Fruit fly (Drosophila melanogaster) whole organism, embryonic: Measurements from ENCODE around the gene tral.

Experiments used
- Adf1 ChIP-seq: fragments of 200-800 bp; sonication (Bioruptor generic); IDR thresholded peaks from 2 replicates; pipeline ENCODE4 v1.3.6; 2022; ENCODE audit warnings: missing biosample characterization, missing genetic modification characterization
- B-H2 ChIP-seq: fragments of 200-800 bp; sonication (Bioruptor generic); optimal IDR thresholded peaks from 2 replicates; lab custom pipeline; 2018; ENCODE audit warnings: missing biosample characterization, mild to moderate bottlenecking, missing genetic modification characterization
- BtbVII ChIP-seq: fragments of 200-800 bp; sonication (Bioruptor generic); optimal IDR thresholded peaks from 3 replicates; lab custom pipeline; 2017; ENCODE audit warnings: missing biosample characterization, mild to moderate bottlenecking, missing genetic modification characterization
- CG10959 ChIP-seq: fragments of 200-800 bp; sonication (Bioruptor generic); IDR thresholded peaks from 2 replicates; pipeline ENCODE4 v1.3.6; 2022; ENCODE audit warnings: missing biosample characterization, missing genetic modification characterization
- CG11723 ChIP-seq: fragments of 200-800 bp; sonication (Bioruptor generic); optimal IDR thresholded peaks from 2 replicates; lab custom pipeline; 2017; ENCODE audit warnings: missing biosample characterization, mild to moderate bottlenecking, missing genetic modification characterization
- CG12104 ChIP-seq: fragments of 200-800 bp; sonication (Bioruptor generic); optimal IDR thresholded peaks from 3 replicates; lab custom pipeline; 2016; ENCODE audit warnings: missing biosample characterization, missing genetic modification characterization
- CG14014 ChIP-seq: fragments of 200-800 bp; sonication (Bioruptor generic); IDR thresholded peaks from 2 replicates; pipeline ENCODE4 v1.3.6; 2022; ENCODE audit warnings: missing biosample characterization, missing genetic modification characterization
- CG1602 ChIP-seq: fragments of 200-800 bp; sonication (Bioruptor generic); optimal IDR thresholded peaks from 3 replicates; lab custom pipeline; 2016; ENCODE audit warnings: missing biosample characterization, missing genetic modification characterization
- CG16815 ChIP-seq: fragments of 200-800 bp; sonication (Bioruptor generic); optimal IDR thresholded peaks from 3 replicates; lab custom pipeline; 2017; ENCODE audit warnings: missing biosample characterization, mild to moderate bottlenecking, missing genetic modification characterization
- CG2875 ChIP-seq: fragments of 200-800 bp; sonication (Bioruptor generic); optimal IDR thresholded peaks from 2 replicates; lab custom pipeline; 2017; ENCODE audit warnings: missing biosample characterization, mild to moderate bottlenecking, missing genetic modification characterization, missing genetic modification reagents
- CG30020 ChIP-seq: fragments of 200-800 bp; optimal IDR thresholded peaks from 2 replicates; lab custom pipeline; 2019; ENCODE audit warnings: missing biosample characterization, mild to moderate bottlenecking, missing genetic modification characterization, moderate library complexity
- CG30431 ChIP-seq: fragments of 200-800 bp; sonication (Bioruptor generic); optimal IDR thresholded peaks from 2 replicates; lab custom pipeline; 2017; ENCODE audit warnings: missing biosample characterization, missing genetic modification characterization
- CG3163 ChIP-seq: fragments of 200-800 bp; sonication (Bioruptor generic); optimal IDR thresholded peaks from 3 replicates; lab custom pipeline; 2016; ENCODE audit warnings: missing biosample characterization, missing genetic modification characterization
- CG3726 ChIP-seq: fragments of 200-800 bp; sonication (Bioruptor generic); IDR thresholded peaks from 3 replicates; pipeline ENCODE4, ENCODE4 v1.3.6; 2022; ENCODE audit warnings: missing biosample characterization, missing genetic modification characterization
- CG4707 ChIP-seq: fragments of 200-800 bp; sonication (Bioruptor generic); optimal IDR thresholded peaks from 2 replicates; lab custom pipeline; 2018; ENCODE audit warnings: missing biosample characterization, mild to moderate bottlenecking, missing genetic modification characterization, moderate library complexity
- CG7372 ChIP-seq: fragments of 200-800 bp; sonication (Bioruptor generic); IDR thresholded peaks from 2 replicates; pipeline ENCODE4 v1.3.6; 2022; ENCODE audit warnings: missing biosample characterization, missing genetic modification characterization
- CG7556 ChIP-seq: fragments of 200-800 bp; sonication (Bioruptor generic); optimal IDR thresholded peaks from 2 replicates; lab custom pipeline; 2017; ENCODE audit warnings: missing biosample characterization, mild to moderate bottlenecking, missing genetic modification characterization
- CG9437 ChIP-seq: fragments of 200-800 bp; sonication (Bioruptor generic); optimal IDR thresholded peaks from 2 replicates; lab custom pipeline; 2018; ENCODE audit warnings: missing biosample characterization, mild to moderate bottlenecking, missing genetic modification characterization
- CG9817 ChIP-seq: fragments of 200-800 bp; sonication (Bioruptor generic); optimal IDR thresholded peaks from 2 replicates; lab custom pipeline; 2018; ENCODE audit warnings: missing biosample characterization, mild to moderate bottlenecking, missing genetic modification characterization, moderate library complexity
- E2f1 ChIP-seq: fragments of 200-800 bp; sonication (Bioruptor generic); IDR thresholded peaks from 2 replicates; pipeline ENCODE4 v1.3.6; 2022; ENCODE audit warnings: missing biosample characterization, missing genetic modification characterization
- HLH4C ChIP-seq: fragments of 200-800 bp; sonication (Bioruptor generic); IDR thresholded peaks from 3 replicates; pipeline ENCODE4 v1.3.6; 2022; ENCODE audit warnings: missing biosample characterization, missing genetic modification characterization; ENCODE audit not compliant: partially characterized antibody
- Kr ChIP-seq: fragments of 200-800 bp; sonication (Bioruptor generic); optimal IDR thresholded peaks from 2 replicates; lab custom pipeline; 2017; ENCODE audit warnings: missing biosample characterization, mild to moderate bottlenecking, missing genetic modification characterization
- Med ChIP-seq: fragments of 200-800 bp; sonication (Bioruptor generic); peaks from one replicate; lab custom pipeline; 2016; ENCODE audit warnings: missing biosample characterization, missing genetic modification characterization, mild to moderate bottlenecking, inconsistent platforms, moderate library complexity
- Ptx1 ChIP-seq: fragments of 200-800 bp; sonication (Bioruptor generic); IDR thresholded peaks from 2 replicates; pipeline ENCODE4 v1.3.6; 2022; ENCODE audit warnings: missing biosample characterization, missing genetic modification characterization
- Ravus ChIP-seq: fragments of 200-800 bp; sonication (Bioruptor generic); IDR thresholded peaks from 2 replicates; pipeline ENCODE4 v1.3.6; 2022; ENCODE audit warnings: missing biosample characterization, missing genetic modification characterization
- Rfx ChIP-seq: fragments of 200-800 bp; sonication (Bioruptor generic); IDR thresholded peaks from 2 replicates; pipeline ENCODE4 v1.3.6; 2022; ENCODE audit warnings: missing biosample characterization, missing genetic modification characterization
- Spps ChIP-seq: fragments of 200-800 bp; sonication (Bioruptor generic); optimal IDR thresholded peaks from 2 replicates; lab custom pipeline; 2018; ENCODE audit warnings: missing biosample characterization, mild to moderate bottlenecking, missing genetic modification characterization
- ac ChIP-seq: fragments of 200-800 bp; sonication (Bioruptor generic); optimal IDR thresholded peaks from 3 replicates; lab custom pipeline; 2017; ENCODE audit warnings: missing biosample characterization, mild to moderate bottlenecking, missing genetic modification characterization
- bowl ChIP-seq: fragments of 200-800 bp; sonication (Bioruptor generic); IDR thresholded peaks from 2 replicates; pipeline ENCODE4 v1.3.6; 2022; ENCODE audit warnings: missing biosample characterization, missing genetic modification characterization
- ci ChIP-seq: fragments of 200-800 bp; sonication (Bioruptor generic); IDR thresholded peaks from 3 replicates; pipeline ENCODE4 v1.3.6; 2022; ENCODE audit warnings: missing biosample characterization, missing genetic modification characterization
- dati ChIP-seq: fragments of 200-800 bp; sonication (Bioruptor generic); IDR thresholded peaks from 2 replicates; pipeline ENCODE4 v1.3.6; 2022; ENCODE audit warnings: missing biosample characterization, missing genetic modification characterization
- dm ChIP-seq: fragments of 200-800 bp; sonication (Bioruptor generic); optimal IDR thresholded peaks from 3 replicates; lab custom pipeline; 2016; ENCODE audit warnings: missing biosample characterization, missing genetic modification characterization
- ems ChIP-seq: fragments of 200-800 bp; sonication (Bioruptor generic); optimal IDR thresholded peaks from 3 replicates; lab custom pipeline; 2016; ENCODE audit warnings: missing biosample characterization, missing genetic modification characterization
- fd96Cb ChIP-seq: fragments of 200-800 bp; sonication (Bioruptor generic); optimal IDR thresholded peaks from 2 replicates; lab custom pipeline; 2018; ENCODE audit warnings: missing biosample characterization, mild to moderate bottlenecking, missing genetic modification characterization, moderate library complexity
- ftz-f1 ChIP-seq: fragments of 200-800 bp; sonication (Bioruptor generic); optimal IDR thresholded peaks from 2 replicates; lab custom pipeline; 2016; ENCODE audit warnings: missing biosample characterization, missing genetic modification characterization
- gcm ChIP-seq: fragments of 200-800 bp; sonication (Bioruptor generic); optimal IDR thresholded peaks from 2 replicates; lab custom pipeline; 2019; ENCODE audit warnings: missing biosample characterization, mild to moderate bottlenecking, missing genetic modification characterization, moderate library complexity
- gfzf ChIP-seq: fragments of 200-800 bp; sonication (Bioruptor generic); optimal IDR thresholded peaks from 2 replicates; lab custom pipeline; 2016; ENCODE audit warnings: missing biosample characterization, mild to moderate bottlenecking, missing genetic modification characterization, moderate library complexity
- ind ChIP-seq: fragments of 200-800 bp; sonication (Bioruptor generic); optimal IDR thresholded peaks from 3 replicates; lab custom pipeline; 2016; ENCODE audit warnings: missing biosample characterization, missing genetic modification characterization
- kay ChIP-seq: fragments of 200-800 bp; sonication (Bioruptor generic); optimal IDR thresholded peaks from 2 replicates; lab custom pipeline; 2016; ENCODE audit warnings: missing biosample characterization, missing genetic modification characterization
- nerfin-1 ChIP-seq: fragments of 200-800 bp; sonication (Bioruptor generic); optimal IDR thresholded peaks from 3 replicates; lab custom pipeline; 2019; ENCODE audit warnings: missing biosample characterization, mild to moderate bottlenecking, missing genetic modification characterization, moderate library complexity
- nerfin-2 ChIP-seq: fragments of 200-800 bp; sonication (Bioruptor generic); IDR thresholded peaks from 2 replicates; pipeline ENCODE4 v1.3.6; 2022; ENCODE audit warnings: missing biosample characterization, missing genetic modification characterization; ENCODE audit not compliant: partially characterized antibody
- odd ChIP-seq: fragments of 200-800 bp; sonication (Bioruptor generic); optimal IDR thresholded peaks from 2 replicates; lab custom pipeline; 2017; ENCODE audit warnings: missing biosample characterization, mild to moderate bottlenecking, missing genetic modification characterization
- pfk ChIP-seq: fragments of 200-800 bp; sonication (Bioruptor generic); optimal IDR thresholded peaks from 2 replicates; lab custom pipeline; 2018; ENCODE audit warnings: missing biosample characterization, mild to moderate bottlenecking, missing genetic modification characterization, moderate library complexity
- pho ChIP-seq: fragments of 200-800 bp; sonication (Bioruptor generic); optimal IDR thresholded peaks from 2 replicates; lab custom pipeline; 2016; ENCODE audit warnings: missing biosample characterization, missing genetic modification characterization
- pzg ChIP-seq: fragments of 200-800 bp; sonication (Bioruptor generic); optimal IDR thresholded peaks from 3 replicates; lab custom pipeline; 2018; ENCODE audit warnings: missing biosample characterization, mild to moderate bottlenecking, missing genetic modification characterization, moderate library complexity
- sna ChIP-seq: fragments of 200-800 bp; sonication (Bioruptor generic); IDR thresholded peaks from 2 replicates; pipeline ENCODE4 v1.3.6; 2022; ENCODE audit warnings: missing biosample characterization, missing genetic modification characterization; ENCODE audit not compliant: partially characterized antibody
- so ChIP-seq: fragments of 200-800 bp; sonication (Bioruptor generic); IDR thresholded peaks from 3 replicates; pipeline ENCODE4 v1.3.6; 2022; ENCODE audit warnings: missing biosample characterization, missing genetic modification characterization
- sqz ChIP-seq: fragments of 200-800 bp; sonication (Bioruptor generic); optimal IDR thresholded peaks from 3 replicates; lab custom pipeline; 2018; ENCODE audit warnings: missing biosample characterization, mild to moderate bottlenecking, missing genetic modification characterization
- toy ChIP-seq: fragments of 200-800 bp; sonication (Bioruptor generic); IDR thresholded peaks from 2 replicates; pipeline ENCODE4 v1.3.6; 2022; ENCODE audit warnings: missing biosample characterization, missing genetic modification characterization
- unc-4 ChIP-seq: fragments of 200-800 bp; sonication (Bioruptor generic); IDR thresholded peaks from 2 replicates; pipeline ENCODE4 v1.3.6; 2022; ENCODE audit warnings: missing biosample characterization, missing genetic modification characterization; ENCODE audit not compliant: partially characterized antibody
- wek ChIP-seq: fragments of 200-800 bp; sonication (Bioruptor generic); optimal IDR thresholded peaks from 3 replicates; lab custom pipeline; 2018; ENCODE audit warnings: missing biosample characterization, mild to moderate bottlenecking, missing genetic modification characterization, moderate library complexity

tral gene

dm6 chr3L:12468016-12468415, 46.8 kb upstream of the tral start, which contains the start of gene eyg (continued):
- TF ChIP-seq CG4707 (peak; percentile 5), HLH4C (GFP tag; lab: Robert Waterston, UW) (peak; percentile 36; the same call in 1 of the 3 replicates), CG3726 (no peak), dati (GFP tag; lab: Robert Waterston, UW) (no peak), gfzf (GFP tag; lab: Kevin White, UChicago) (no peak), Adf1 (GFP tag; lab: Robert Waterston, UW) (peak; percentile 76), ci (GFP tag; lab: Robert Waterston, UW) (peak; percentile 69; the same call in 2 of the 3 replicates), odd (GFP tag; lab: Kevin White, UChicago) (no peak), sqz (GFP tag; lab: Kevin White, UChicago) (no peak), bowl (no peak; the same call in 1 of the 2 replicates), Ravus (no peak), Med (peak; percentile 94), ind (peak; percentile 2), dm (peak; percentile 14), CG30431 (no peak), sna (no peak), Kr (GFP tag; lab: Kevin White, UChicago) (peak; percentile 61), Rfx (GFP tag; lab: Robert Waterston, UW) (no peak; the same call in 1 of the 2 replicates), Spps (tag; lab: Kevin White, UChicago) (no peak), nerfin-2 (0 out of 2 replicates have a peak, but pooled peaks have one; percentile 45), fd96Cb (no peak), ftz-f1 (GFP tag; lab: Kevin White, UChicago) (no peak), E2f1 (no peak), pho (GFP tag; lab: Kevin White, UChicago) (peak; percentile 8), ems (no peak), CG30020 (tag; lab: Kevin White, UChicago) (no peak), B-H2 (GFP tag; lab: Kevin White, UChicago) (peak; percentile 69), CG14014 (GFP tag; lab: Robert Waterston, UW) (no peak; the same call in 1 of the 2 replicates), so (GFP tag; lab: Robert Waterston, UW) (peak; percentile 25; the same call in 1 of the 3 replicates), pfk (GFP tag; lab: Kevin White, UChicago) (peak; percentile 43), unc-4 (no peak), Ptx1 (GFP tag; lab: Robert Waterston, UW) (no peak), CG11723 (no peak), ac (GFP tag; lab: Kevin White, UChicago) (no peak), CG16815 (GFP tag; lab: Kevin White, UChicago) (no peak), BtbVII (GFP tag; lab: Kevin White, UChicago) (peak; percentile 8), kay (GFP tag; lab: Kevin White, UChicago) (no peak), CG9437 (no peak), CG7556 (GFP tag; lab: Kevin White, UChicago) (no peak), CG9817 (tag; lab: Kevin White, UChicago) (no peak), pzg (no peak), CG7372 (no peak), nerfin-1 (peak; percentile 52), CG10959 (GFP tag; lab: Robert Waterston, UW) (no peak), CG2875 (no peak), toy (no peak), CG12104 (GFP tag; lab: Kevin White, UChicago) (no peak), CG3163 (GFP tag; lab: Kevin White, UChicago) (peak; percentile 62), CG1602 (GFP tag; lab: Kevin White, UChicago) (no peak), wek (peak; percentile 56), gcm (GFP tag; lab: Kevin White, UChicago) (peak; percentile 41)
